Fruit fly (Drosophila melanogaster): ENCODE measurements around the gene CG14708.
A peak's percentile ranks its signal among the peaks of the same experiment; 100 is the strongest.

Gene CG14708

DNA sequence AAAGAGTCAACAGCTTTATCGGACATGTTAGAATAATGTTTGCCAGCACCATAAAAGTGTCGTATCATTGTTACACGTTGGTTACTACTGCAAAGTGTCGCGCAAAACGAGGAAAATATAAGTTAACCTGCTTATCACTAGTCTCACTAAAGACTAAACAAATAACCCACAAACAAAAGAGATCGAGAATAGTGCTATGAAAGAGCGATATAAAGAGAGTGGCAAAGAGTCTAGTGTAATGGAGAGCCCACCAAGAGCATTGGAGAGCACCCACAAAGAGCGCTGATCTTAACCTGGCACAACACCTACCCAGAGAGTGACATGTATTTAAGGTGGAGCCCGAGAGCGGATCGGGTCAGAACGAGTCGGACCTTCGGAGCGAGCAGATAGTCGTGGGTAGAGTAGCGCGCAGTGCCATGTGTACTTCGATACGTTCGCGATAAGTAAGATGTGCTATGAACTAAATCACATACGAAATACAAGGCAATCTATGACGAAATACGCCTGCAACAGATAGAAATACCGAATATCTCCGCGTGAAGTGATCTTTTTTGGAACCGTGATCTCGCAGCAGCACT is 15.0 kb downstream of the CG14708 start, which contains the start of gene Mrp4 (continued):
- TF ChIP-seq chn (GFP tag; optimal IDR thresholded peaks at IDR 0.05) (no peak), CG1603 (tag; optimal IDR thresholded peaks at IDR 0.05) (no peak), CG11695 (GFP tag; IDR thresholded peaks at IDR 0.05) (0 out of 3 replicates have a peak, but pooled peaks have one; percentile 34), insv (GFP tag; optimal IDR thresholded peaks at IDR 0.05) (peak in 1 of 2 experiments; percentile 6), CG4404 (GFP tag; IDR thresholded peaks at IDR 0.05) (no peak), chm (GFP tag; IDR thresholded peaks at IDR 0.05) (peak; percentile 88), zf30C (GFP tag; optimal IDR thresholded peaks at IDR 0.05) (no peak), CG6272 (GFP tag; IDR thresholded peaks at IDR 0.05) (no peak), NC2α (GFP tag; optimal IDR thresholded peaks at IDR 0.05) (peak; percentile 57), cato (GFP tag; optimal IDR thresholded peaks at IDR 0.05; ENCODE audit: borderline replicate concordance) (no peak), CG15011 (GFP tag; optimal IDR thresholded peaks at IDR 0.05) (no peak), Bteb2 (GFP tag; optimal IDR thresholded peaks at IDR 0.05) (no peak), CG33213 (GFP tag; optimal IDR thresholded peaks at IDR 0.05) (no peak), CG2712 (tag; optimal IDR thresholded peaks at IDR 0.05) (no peak), BEAF-32 (GFP tag; optimal IDR thresholded peaks at IDR 0.05) (no peak), prd (optimal IDR thresholded peaks at IDR 0.05) (no peak), prd (GFP tag; IDR thresholded peaks at IDR 0.05) (no peak), CG9727 (GFP tag; optimal IDR thresholded peaks at IDR 0.05) (no peak), gcm (GFP tag; optimal IDR thresholded peaks at IDR 0.05) (peak; percentile 76), H15 (GFP tag; IDR thresholded peaks at IDR 0.05) (no peak), CG12155 (GFP tag; optimal IDR thresholded peaks at IDR 0.05) (no peak), CG30020 (tag; optimal IDR thresholded peaks at IDR 0.05) (no peak), CG13624 (GFP tag; optimal IDR thresholded peaks at IDR 0.05) (peak; percentile 18), CG18011 (GFP tag; optimal IDR thresholded peaks at IDR 0.05) (no peak), inv (GFP tag; IDR thresholded peaks at IDR 0.05; ENCODE audit: partially characterized antibody) (no peak), tll (GFP tag; optimal IDR thresholded peaks at IDR 0.05) (no peak), CG3838 (GFP tag; optimal IDR thresholded peaks at IDR 0.05) (no peak), CG6654 (GFP tag; optimal IDR thresholded peaks at IDR 0.05) (no peak), dati (GFP tag; IDR thresholded peaks at IDR 0.05) (no peak), Mes4 (GFP tag; optimal IDR thresholded peaks at IDR 0.05) (peak; percentile 27), CG9817 (tag; optimal IDR thresholded peaks at IDR 0.05) (no peak), CG34422 (GFP tag; IDR thresholded peaks at IDR 0.05) (peak; percentile 76; the same call in 2 of the 3 replicates), wek (GFP tag; optimal IDR thresholded peaks at IDR 0.05) (peak; percentile 82), grn (GFP tag; optimal IDR thresholded peaks at IDR 0.05) (peak; percentile 96), CG31441 (GFP tag; IDR thresholded peaks at IDR 0.05) (no peak; the same call in 1 of the 2 replicates), gt (GFP tag; IDR thresholded peaks at IDR 0.05) (no peak), run (tag; optimal IDR thresholded peaks at IDR 0.05) (no peak), CG16815 (GFP tag; optimal IDR thresholded peaks at IDR 0.05) (no peak), Opbp (GFP tag; IDR thresholded peaks at IDR 0.05; ENCODE audit: partially characterized antibody) (peak; percentile 61), CG7987 (GFP tag; optimal IDR thresholded peaks at IDR 0.05) (no peak), CG2678 (tag; optimal IDR thresholded peaks at IDR 0.05) (peak; percentile 44), Sry-β (GFP tag; optimal IDR thresholded peaks at IDR 0.05) (no peak), ewg (GFP tag; optimal IDR thresholded peaks at IDR 0.05) (no peak), row (GFP tag; IDR thresholded peaks at IDR 0.05) (no peak; the same call in 2 of the 3 replicates), CG12236 (GFP tag; optimal IDR thresholded peaks at IDR 0.05) (peak; percentile 16), repo (GFP tag; optimal IDR thresholded peaks at IDR 0.05) (no peak), CG18619 (GFP tag; optimal IDR thresholded peaks at IDR 0.05) (no peak), salm (tag; optimal IDR thresholded peaks at IDR 0.05) (peak; percentile 71), Nf-YA (GFP tag; IDR thresholded peaks at IDR 0.05) (no peak), PHDP (tag; optimal IDR thresholded peaks at IDR 0.05) (peak; percentile 50)
